Worm (Caenorhabditis elegans) whole organism, young adult: ENCODE measurements around the gene C24D10.6.

Source experiments
- B0336.3 ChIP-seq: fragments of 200-800 bp; sonication (Bioruptor generic); IDR thresholded peaks from 2 replicates; pipeline ENCODE4 v1.3.6; 2022; ENCODE audit warnings: missing genetic modification characterization, missing compliant biosample characterization
- F23B12.7 ChIP-seq: sonication (generic microtip); optimal IDR thresholded peaks from 2 replicates; lab custom pipeline; 2017; ENCODE audit warnings: missing genetic modification characterization, mild to moderate bottlenecking, missing compliant biosample characterization, antibody characterized with exemption, moderate library complexity; ENCODE audit not compliant: insufficient read depth
- F33H1.4 ChIP-seq: fragments of 200-800 bp; sonication (Bioruptor generic); IDR thresholded peaks from 2 replicates; pipeline ENCODE4 v1.3.6; 2022; ENCODE audit warnings: missing genetic modification reagents, missing genetic modification characterization, missing compliant biosample characterization
- F55B11.4 ChIP-seq: sonication (generic microtip); optimal IDR thresholded peaks from 2 replicates; lab custom pipeline; 2016; ENCODE audit warnings: missing compliant biosample characterization, missing genetic modification characterization, borderline replicate concordance; ENCODE audit not compliant: insufficient read depth
- K11D2.4 ChIP-seq: fragments of 200-800 bp; sonication (Bioruptor generic); IDR thresholded peaks from 2 replicates; pipeline ENCODE4 v1.3.6; 2022; ENCODE audit warnings: missing genetic modification reagents, missing genetic modification characterization, missing compliant biosample characterization
- T26A5.8 ChIP-seq: sonication (generic microtip); optimal IDR thresholded peaks from 2 replicates; lab custom pipeline; 2016; ENCODE audit warnings: missing genetic modification characterization, missing compliant biosample characterization
- Y79H2A.3 ChIP-seq: fragments of 200-800 bp; sonication (Bioruptor generic); conservative IDR thresholded peaks from 2 replicates; pipeline ENCODE4 v1.3.6; 2022; ENCODE audit warnings: missing genetic modification reagents, missing genetic modification characterization, missing compliant biosample characterization
- ZK185.1 ChIP-seq: sonication (generic microtip); optimal IDR thresholded peaks from 2 replicates; lab custom pipeline; 2016; ENCODE audit warnings: mild to moderate bottlenecking, missing genetic modification characterization, missing compliant biosample characterization; ENCODE audit not compliant: poor library complexity, severe bottlenecking
- ama-1 ChIP-seq, 3 experiments: fragments of 150-350 bp in 1 of 3; sonication (generic microtip) in 2 of 3; optimal IDR thresholded peaks; 2 replicates each; lab custom pipeline; 2014 to 2018; ENCODE audit warnings: missing biosample characterization in 2 of 3, missing genetic modification characterization in 2 of 3, missing genetic modification reagents in 2 of 3
- attf-6 ChIP-seq: fragments of 200-800 bp; sonication (Bioruptor generic); IDR thresholded peaks from 2 replicates; pipeline ENCODE4 v1.3.6; 2022; ENCODE audit warnings: missing genetic modification reagents, missing genetic modification characterization, missing compliant biosample characterization
- bed-2 ChIP-seq: fragments of 200-800 bp; sonication (Bioruptor generic); IDR thresholded peaks from 2 replicates; pipeline ENCODE4 v1.3.6; 2022; ENCODE audit warnings: missing genetic modification reagents, missing genetic modification characterization, missing compliant biosample characterization
- ccch-3 ChIP-seq: fragments of 200-800 bp; sonication (Bioruptor generic); optimal IDR thresholded peaks from 2 replicates; lab custom pipeline; 2018; ENCODE audit warnings: mild to moderate bottlenecking, missing genetic modification characterization, missing compliant biosample characterization
- ceh-27 ChIP-seq: fragments of 200-800 bp; sonication (Bioruptor generic); optimal IDR thresholded peaks from 2 replicates; lab custom pipeline; 2018; ENCODE audit warnings: mild to moderate bottlenecking, missing genetic modification characterization, moderate library complexity, missing compliant biosample characterization
- ceh-91 ChIP-seq: fragments of 200-800 bp; sonication (Bioruptor generic); IDR thresholded peaks from 2 replicates; pipeline ENCODE4 v1.3.6; 2022; ENCODE audit warnings: missing genetic modification reagents, missing genetic modification characterization, missing compliant biosample characterization
- efl-1 ChIP-seq: fragments of 150-350 bp; optimal IDR thresholded peaks from 2 replicates; lab custom pipeline; 2014; ENCODE audit warnings: missing biosample characterization, missing genetic modification reagents, missing genetic modification characterization
- egl-18 ChIP-seq: fragments of 200-800 bp; sonication (Bioruptor generic); IDR thresholded peaks from 2 replicates; pipeline ENCODE4 v1.3.6; 2022; ENCODE audit warnings: missing genetic modification reagents, missing genetic modification characterization, missing compliant biosample characterization
- ekl-4 ChIP-seq: fragments of 200-800 bp; sonication (Bioruptor generic); IDR thresholded peaks from 2 replicates; pipeline ENCODE4 v1.3.6; 2022; ENCODE audit warnings: missing genetic modification reagents, missing genetic modification characterization, missing compliant biosample characterization
- ets-4 ChIP-seq: fragments of 200-800 bp; sonication (Bioruptor generic); optimal IDR thresholded peaks from 2 replicates; lab custom pipeline; 2018; ENCODE audit warnings: mild to moderate bottlenecking, missing genetic modification characterization, missing compliant biosample characterization
- him-1 ChIP-seq: sonication (generic microtip); optimal IDR thresholded peaks from 2 replicates; lab custom pipeline; 2016; ENCODE audit warnings: missing genotype, missing genetic modification reagents, missing genetic modification characterization, missing compliant biosample characterization
- hlh-26 ChIP-seq: fragments of 200-800 bp; sonication (Bioruptor generic); conservative IDR thresholded peaks from 2 replicates; pipeline ENCODE4 v1.3.6; 2022; ENCODE audit warnings: missing genetic modification reagents, missing genetic modification characterization, missing compliant biosample characterization
- hmg-1.2 ChIP-seq: fragments of 200-800 bp; sonication (Bioruptor generic); IDR thresholded peaks from 2 replicates; pipeline ENCODE4 v1.3.6; 2022; ENCODE audit warnings: missing genetic modification reagents, missing genetic modification characterization, missing compliant biosample characterization
- hrde-1 ChIP-seq: sonication (generic microtip); optimal IDR thresholded peaks from 2 replicates; lab custom pipeline; 2016; ENCODE audit warnings: missing genetic modification characterization, mild to moderate bottlenecking, missing compliant biosample characterization, moderate library complexity, missing genotype, missing genetic modification reagents, borderline replicate concordance
- let-526 ChIP-seq: fragments of 200-800 bp; sonication (Bioruptor generic); IDR thresholded peaks from 2 replicates; pipeline ENCODE4 v1.3.6; 2022; ENCODE audit warnings: missing genetic modification reagents, missing genetic modification characterization, missing compliant biosample characterization
- let-607 ChIP-seq, 2 experiments: fragments of 200-800 bp in 1 of 2; sonication (Bioruptor generic) in 1 of 2; sonication (generic microtip) in 1 of 2; optimal IDR thresholded peaks; 2 replicates each; lab custom pipeline; 2016 to 2018; ENCODE audit warnings: mild to moderate bottlenecking in 2 of 2, missing compliant biosample characterization in 2 of 2, missing genetic modification characterization in 2 of 2, moderate library complexity in 2 of 2, missing genotype in 1 of 2
- lin-40 ChIP-seq: sonication (generic microtip); optimal IDR thresholded peaks from 2 replicates; lab custom pipeline; 2016; ENCODE audit warnings: missing genetic modification characterization, mild to moderate bottlenecking, missing compliant biosample characterization, missing genotype, missing genetic modification reagents
- nfya-1 ChIP-seq: sonication (generic microtip); optimal IDR thresholded peaks from 2 replicates; lab custom pipeline; 2017; ENCODE audit warnings: antibody characterized with exemption, missing compliant biosample characterization, missing genetic modification characterization, borderline replicate concordance; ENCODE audit not compliant: insufficient read depth
- nhr-80 ChIP-seq: sonication (generic microtip); optimal IDR thresholded peaks from 2 replicates; lab custom pipeline; 2016; ENCODE audit warnings: missing genetic modification characterization, missing compliant biosample characterization
- pbrm-1 ChIP-seq: fragments of 200-800 bp; sonication (Bioruptor generic); IDR thresholded peaks from 2 replicates; pipeline ENCODE4 v1.3.6; 2022; ENCODE audit warnings: missing genetic modification reagents, missing genetic modification characterization, missing compliant biosample characterization
- rec-8 ChIP-seq, 2 experiments: sonication (generic microtip); optimal IDR thresholded peaks; 2 replicates each; lab custom pipeline; 2016; ENCODE audit warnings: mild to moderate bottlenecking in 2 of 2, missing genetic modification characterization in 2 of 2, missing genetic modification reagents in 2 of 2, missing genotype in 2 of 2, missing biosample characterization in 1 of 2, missing compliant biosample characterization in 1 of 2, moderate library complexity in 1 of 2
- snpc-1.3 ChIP-seq: sonication (generic microtip); optimal IDR thresholded peaks from 2 replicates; lab custom pipeline; 2017; ENCODE audit warnings: missing genetic modification characterization, mild to moderate bottlenecking, missing compliant biosample characterization, antibody characterized with exemption, moderate library complexity, missing genotype, missing genetic modification reagents; ENCODE audit not compliant: insufficient read depth
- snpc-4 ChIP-seq, 5 experiments: fragments of 150-350 bp in 1 of 5; sonication (generic microtip) in 4 of 5; optimal IDR thresholded peaks; 2 replicates each; lab custom pipeline; 2014 to 2018; ENCODE audit warnings: missing genetic modification characterization in 5 of 5, missing biosample characterization in 3 of 5, antibody characterized with exemption in 2 of 5, mild to moderate bottlenecking in 2 of 5, missing compliant biosample characterization in 2 of 5, missing genotype in 2 of 5, moderate library complexity in 2 of 5, missing genetic modification reagents in 1 of 5
- tlf-1 ChIP-seq: fragments of 200-800 bp; sonication (Bioruptor generic); optimal IDR thresholded peaks from 2 replicates; lab custom pipeline; 2018; ENCODE audit warnings: mild to moderate bottlenecking, missing genetic modification characterization, missing compliant biosample characterization
- ztf-22 ChIP-seq: fragments of 200-800 bp; sonication (Bioruptor generic); optimal IDR thresholded peaks from 2 replicates; lab custom pipeline; 2018; ENCODE audit warnings: mild to moderate bottlenecking, missing genetic modification characterization, moderate library complexity, missing compliant biosample characterization
- ztf-26 ChIP-seq: sonication (generic microtip); optimal IDR thresholded peaks from 2 replicates; lab custom pipeline; 2017; ENCODE audit warnings: missing genetic modification characterization, missing compliant biosample characterization
- ztf-6 ChIP-seq: fragments of 200-800 bp; sonication (Bioruptor generic); IDR thresholded peaks from 2 replicates; pipeline ENCODE4 v1.3.6; 2022; ENCODE audit warnings: missing genetic modification reagents, missing genetic modification characterization, missing compliant biosample characterization

The C24D10.6 gene

ce11 chrIV:5209390-5209789 lies 49.3 kb upstream of the C24D10.6 start, which contains the start of the genes Y59E9AL.36 and nbet-1 (continued):
- peak; percentile 59; the same call in 1 of the 2 replicates for TF ChIP-seq ceh-91 (GFP tag; lab: Robert Waterston, UW)
- peak; percentile 60; the same call in 1 of the 2 replicates for TF ChIP-seq F33H1.4 (GFP tag; lab: Robert Waterston, UW)
- no peak for TF ChIP-seq ets-4 (GFP tag; lab: Kevin White, UChicago)
- TF ChIP-seq rec-8 (tag; optimal IDR thresholded peaks at IDR 0.05; lab: Kevin White, UChicago) = no peak
- TF ChIP-seq bed-2 = no peak
- peak; percentile 95 to 97 for TF ChIP-seq let-607 (tag; optimal IDR thresholded peaks at IDR 0.05; lab: Kevin White, UChicago)
- TF ChIP-seq pbrm-1 (GFP tag; lab: Robert Waterston, UW) = peak; percentile 52; the same call in 1 of the 2 replicates
- peak; percentile 72 for TF ChIP-seq F23B12.7
- TF ChIP-seq snpc-1.3 (tag; lab: Kevin White, UChicago) = peak; percentile 61
- TF ChIP-seq ceh-27 (GFP tag; lab: Kevin White, UChicago) = peak; percentile 41
- peak; percentile 67 for TF ChIP-seq efl-1 (GFP tag; lab: Kevin White, UChicago)
- peak; percentile 56 for TF ChIP-seq ZK185.1
- TF ChIP-seq B0336.3 (GFP tag; lab: Robert Waterston, UW) = peak; percentile 65
- no peak for TF ChIP-seq T26A5.8
- no peak for TF ChIP-seq egl-18 (GFP tag; lab: Robert Waterston, UW)
- TF ChIP-seq hmg-1.2 (GFP tag; lab: Robert Waterston, UW) = peak; percentile 49
- peak; percentile 23 for TF ChIP-seq lin-40
- no peak for TF ChIP-seq ccch-3
- peak; percentile 27 for TF ChIP-seq nhr-80 (tag; lab: Kevin White, UChicago)
- peak; percentile 59 for TF ChIP-seq ekl-4 (GFP tag; lab: Robert Waterston, UW)
- no peak for TF ChIP-seq let-526 (GFP tag; lab: Robert Waterston, UW)
- TF ChIP-seq K11D2.4 = peak; percentile 42; the same call in 1 of the 2 replicates
- TF ChIP-seq, all 124 proteins: peak for 36

ce11 chrIV:5206716-5207115 lies 46.7 kb upstream of the C24D10.6 start:
- TF ChIP-seq ceh-27 (GFP tag; lab: Kevin White, UChicago) (no peak), ztf-22 (no peak), hrde-1 (tag; lab: Kevin White, UChicago) (peak; percentile 3), snpc-4 (GFP tag; optimal IDR thresholded peaks at IDR 0.05; lab: Kevin White, UChicago) (no peak), snpc-4 (tag; optimal IDR thresholded peaks at IDR 0.05; lab: Kevin White, UChicago) (peak in 1 of 4 experiments; percentile 74), ama-1 (optimal IDR thresholded peaks at IDR 0.05; lab: Kevin White, UChicago) (no peak), ama-1 (GFP tag; optimal IDR thresholded peaks at IDR 0.05; lab: Kevin White, UChicago) (peak in 1 of 2 experiments; percentile 22), ztf-26 (no peak), ekl-4 (GFP tag; lab: Robert Waterston, UW) (0 out of 2 replicates have a peak, but pooled peaks have one; percentile 19), F55B11.4 (no peak), ztf-6 (no peak), tlf-1 (GFP tag; lab: Kevin White, UChicago) (no peak), Y79H2A.3 (GFP tag; lab: Robert Waterston, UW) (peak; percentile 75), attf-6 (0 out of 2 replicates have a peak, but pooled peaks have one; percentile 41), hlh-26 (GFP tag; lab: Robert Waterston, UW) (no peak), nfya-1 (tag; lab: Kevin White, UChicago) (no peak), him-1 (tag; lab: Kevin White, UChicago) (no peak)
